Worm (Caenorhabditis elegans): ENCODE results near the gene cpf-2.

cpf-2 gene

DNA sequence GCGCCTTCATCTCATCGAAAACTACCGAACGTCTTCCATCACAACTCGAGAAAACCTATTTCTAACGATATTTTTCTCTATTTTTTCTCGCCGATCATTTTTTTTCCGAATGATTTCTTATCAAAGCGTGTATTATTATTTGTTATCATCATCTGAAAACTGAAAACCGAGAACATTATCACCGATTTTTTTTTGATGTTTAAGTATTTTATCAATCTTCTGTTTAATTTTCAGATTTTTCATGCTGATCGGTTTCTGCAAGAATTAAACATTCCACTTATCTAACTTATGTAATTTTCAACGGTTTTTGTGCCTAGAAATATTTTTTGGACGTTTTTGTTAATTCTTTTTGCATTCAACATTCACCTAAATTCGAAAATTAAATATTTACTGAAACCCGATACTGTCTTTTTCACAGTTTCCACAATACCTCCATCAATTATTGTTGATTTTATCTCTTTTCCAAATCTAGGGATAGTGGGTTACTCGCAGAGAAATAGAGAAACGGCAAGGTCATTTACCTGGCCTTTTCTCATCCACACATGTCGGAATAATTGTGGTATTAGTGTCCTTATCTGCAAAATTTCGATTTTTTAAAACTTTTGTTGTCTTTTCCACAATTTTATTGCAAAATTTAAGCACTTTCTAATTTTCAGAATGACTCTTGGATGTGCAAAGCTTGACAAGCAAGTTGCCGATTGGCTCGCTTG, 30.2 kb upstream of the cpf-2 start, which contains the start of gene pgm-2 (continued):
- no peak for TF ChIP-seq Y116A8C.19 (tag; optimal IDR thresholded peaks at IDR 0.05; ENCODE audit: borderline replicate concordance)
- TF ChIP-seq vab-15 (tag; optimal IDR thresholded peaks at IDR 0.05): no peak
- TF ChIP-seq ceh-82 (tag; optimal IDR thresholded peaks at IDR 0.05): no peak
- TF ChIP-seq ama-1 (optimal IDR thresholded peaks at IDR 0.05): no peak
- no peak for TF ChIP-seq ceh-88 (GFP tag; IDR thresholded peaks at IDR 0.05)
- TF ChIP-seq egl-27 (tag; optimal IDR thresholded peaks at IDR 0.05): no peak
- peak; percentile 61 for TF ChIP-seq blmp-1 (tag; optimal IDR thresholded peaks at IDR 0.05)
- no peak for TF ChIP-seq nhr-76 (tag; optimal IDR thresholded peaks at IDR 0.05)
- no peak for TF ChIP-seq egl-13 (tag; optimal IDR thresholded peaks at IDR 0.05)
- TF ChIP-seq lir-3 (tag; optimal IDR thresholded peaks at IDR 0.05; ENCODE audit: poor library complexity): no peak
- TF ChIP-seq nhr-28 (tag; optimal IDR thresholded peaks at IDR 0.05): no peak
- TF ChIP-seq hlh-4 (tag; optimal IDR thresholded peaks at IDR 0.05): no peak
- TF ChIP-seq ceh-8 (GFP tag; optimal IDR thresholded peaks at IDR 0.05): no peak
- TF ChIP-seq nhr-85 (tag): peak; percentile 76
- peak; percentile 8 for TF ChIP-seq skn-1 (tag; optimal IDR thresholded peaks at IDR 0.05)
- no peak for TF ChIP-seq pag-3 (tag; optimal IDR thresholded peaks at IDR 0.05; ENCODE audit: borderline replicate concordance, insufficient read depth)
- peak; percentile 19 for TF ChIP-seq aly-2 (tag; optimal IDR thresholded peaks at IDR 0.05)
- TF ChIP-seq nhr-47 (tag; optimal IDR thresholded peaks at IDR 0.05): peak; percentile 2
- no peak for TF ChIP-seq C34B4.2 (tag; optimal IDR thresholded peaks at IDR 0.05)
- no peak for TF ChIP-seq sox-4 (tag; optimal IDR thresholded peaks at IDR 0.05)
- TF ChIP-seq lin-39 (tag; optimal IDR thresholded peaks at IDR 0.05): no peak
- no peak for TF ChIP-seq unc-130 (tag; optimal IDR thresholded peaks at IDR 0.05)
- TF ChIP-seq dsc-1 (tag; optimal IDR thresholded peaks at IDR 0.05): no peak
- TF ChIP-seq pax-3 (tag; optimal IDR thresholded peaks at IDR 0.05): no peak
- TF ChIP-seq unc-62 (GFP tag; optimal IDR thresholded peaks at IDR 0.05): no peak
- no peak for TF ChIP-seq zag-1 (tag; optimal IDR thresholded peaks at IDR 0.05)
- TF ChIP-seq tbx-2 (tag; optimal IDR thresholded peaks at IDR 0.05): no peak
- TF ChIP-seq ces-1 (GFP tag; optimal IDR thresholded peaks at IDR 0.05): no peak
- no peak for TF ChIP-seq hlh-17 (GFP tag; optimal IDR thresholded peaks at IDR 0.05; ENCODE audit: borderline replicate concordance)
- no peak for TF ChIP-seq nhr-11 (tag; optimal IDR thresholded peaks at IDR 0.05)
- no peak for TF ChIP-seq mdl-1 (tag; optimal IDR thresholded peaks at IDR 0.05)
- no peak for TF ChIP-seq grh-1 (GFP tag; IDR thresholded peaks at IDR 0.05)
- TF ChIP-seq nhr-90 (tag; optimal IDR thresholded peaks at IDR 0.05; ENCODE audit: poor library complexity): peak; percentile 22
- peak in 1 of 3 experiments; percentile 2 for TF ChIP-seq dpl-1 (GFP tag; optimal IDR thresholded peaks at IDR 0.05)
- peak; percentile 58 for TF ChIP-seq mep-1 (tag; optimal IDR thresholded peaks at IDR 0.05)
- TF ChIP-seq alr-1 (tag; optimal IDR thresholded peaks at IDR 0.05; ENCODE audit: borderline replicate concordance): no peak
- TF ChIP-seq nhr-19 (GFP tag; conservative IDR thresholded peaks at IDR 0.05): no peak
- TF ChIP-seq sptf-1 (tag; optimal IDR thresholded peaks at IDR 0.05): no peak
- no peak for TF ChIP-seq fkh-8 (tag; optimal IDR thresholded peaks at IDR 0.05)
- TF ChIP-seq ets-5 (GFP tag; IDR thresholded peaks at IDR 0.05): no peak

DNA sequence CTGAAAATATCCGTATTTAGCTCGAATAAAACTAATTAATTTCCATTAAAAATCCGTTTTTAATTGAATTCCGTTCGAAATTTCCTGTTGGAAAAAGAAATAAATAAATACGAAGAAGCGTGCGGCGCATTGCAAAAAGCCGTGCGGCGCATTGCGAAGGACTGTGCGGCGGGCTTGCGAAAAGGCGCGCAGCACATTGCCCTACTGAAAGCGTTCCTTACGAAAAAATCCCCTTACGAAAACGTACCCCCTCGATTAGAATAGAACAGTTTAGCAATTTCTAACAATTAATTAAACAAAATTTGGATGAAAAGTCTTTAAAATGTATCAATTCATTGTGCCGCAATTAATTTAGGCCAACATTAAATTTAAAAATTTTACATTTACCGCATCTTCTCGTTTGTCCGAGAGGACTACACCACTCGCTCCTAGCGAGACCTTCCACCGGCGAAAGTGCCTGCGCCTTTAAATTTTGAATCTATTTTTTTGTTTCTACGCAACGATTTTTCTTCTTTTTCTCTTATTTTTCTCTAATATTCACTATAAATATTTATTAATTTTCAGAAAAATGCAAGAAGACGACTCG, 27.7 kb upstream of the cpf-2 start, which contains the start of gene npp-18:
Gene npp-18, plus strand, starts transcription at position 565 of the 586 bp plus-strand sequence.
- TF ChIP-seq nhr-71 (tag; optimal IDR thresholded peaks at IDR 0.05) (peak; percentile 81), rnt-1 (tag; optimal IDR thresholded peaks at IDR 0.05) (peak; percentile 77), nhr-90 (tag; optimal IDR thresholded peaks at IDR 0.05; ENCODE audit: poor library complexity) (peak; percentile 65), skn-1 (tag; optimal IDR thresholded peaks at IDR 0.05) (peak; percentile 52), blmp-1 (tag; optimal IDR thresholded peaks at IDR 0.05) (peak; percentile 33), ztf-4 (tag; optimal IDR thresholded peaks at IDR 0.05) (peak; percentile 26), nhr-47 (tag; optimal IDR thresholded peaks at IDR 0.05) (peak; percentile 84), lin-14 (GFP tag; optimal IDR thresholded peaks at IDR 0.05) (peak; percentile 64), mab-9 (GFP tag; IDR thresholded peaks at IDR 0.05) (0 out of 2 replicates have a peak, but pooled peaks have one; percentile 55), egl-13 (tag; optimal IDR thresholded peaks at IDR 0.05) (peak; percentile 51), ztf-11 (tag; optimal IDR thresholded peaks at IDR 0.05) (peak in 1 of 2 experiments; percentile 34), nhr-20 (tag; optimal IDR thresholded peaks at IDR 0.05) (peak; percentile 68), unc-98 (GFP tag; IDR thresholded peaks at IDR 0.05) (peak; percentile 41; the same call in 1 of the 2 replicates), efl-1 (optimal IDR thresholded peaks at IDR 0.05) (peak; percentile 74 to 87), efl-1 (GFP tag; optimal IDR thresholded peaks at IDR 0.05 in 1 of 2) (peak; percentile 87 to 98), unc-86 (tag; optimal IDR thresholded peaks at IDR 0.05) (peak; percentile 63)

All from whole organism, L1 larva.